Worm (Caenorhabditis elegans): ENCODE measurements around the gene his-42.
A peak's percentile ranks its signal among the peaks of the same experiment; 100 is the strongest.

The his-42 gene

ce11 chrII:13846018-13846417 is 17.5 kb upstream of the his-42 start:
- TF ChIP-seq elt-2 (tag; optimal IDR thresholded peaks at IDR 0.05): peak; percentile 4
- no peak for TF ChIP-seq tbx-7 (tag; optimal IDR thresholded peaks at IDR 0.05)
- TF ChIP-seq ceh-19 (GFP tag; optimal IDR thresholded peaks at IDR 0.05): no peak
- no peak for TF ChIP-seq C38D4.7 (GFP tag; optimal IDR thresholded peaks at IDR 0.05)

- TF ChIP-seq rnt-1 (tag; optimal IDR thresholded peaks at IDR 0.05) (no peak), ttx-3 (tag; optimal IDR thresholded peaks at IDR 0.05) (no peak), elt-4 (tag; optimal IDR thresholded peaks at IDR 0.05) (no peak), lim-6 (tag; optimal IDR thresholded peaks at IDR 0.05) (no peak), lin-11 (tag; optimal IDR thresholded peaks at IDR 0.05) (no peak), K02D7.2 (tag; optimal IDR thresholded peaks at IDR 0.05) (no peak), unc-86 (tag; optimal IDR thresholded peaks at IDR 0.05) (no peak), mec-3 (tag; optimal IDR thresholded peaks at IDR 0.05; ENCODE audit: borderline replicate concordance) (no peak), nhr-11 (tag; optimal IDR thresholded peaks at IDR 0.05) (no peak), unc-42 (tag; optimal IDR thresholded peaks at IDR 0.05) (no peak)
These were observed 13.8 kb upstream of the his-42 start for ce11 chrII:13842340-13842739.

- TF ChIP-seq ceh-9 (tag; optimal IDR thresholded peaks at IDR 0.05) (no peak), nhr-232 (tag; optimal IDR thresholded peaks at IDR 0.05) (no peak), pros-1 (tag; optimal IDR thresholded peaks at IDR 0.05) (no peak), dve-1 (tag; optimal IDR thresholded peaks at IDR 0.05) (peak; percentile 85), unc-42 (tag; optimal IDR thresholded peaks at IDR 0.05) (no peak), lin-11 (tag; optimal IDR thresholded peaks at IDR 0.05) (no peak)
These were observed 12.8 kb upstream of the his-42 start, which contains the start of gene F08G2.7 for ce11 chrII:13841106-13841854. Gene F08G2.7, minus strand, starts transcription at chrII:13841156.

ce11 chrII:13839454-13839853 is 11.0 kb upstream of the his-42 start:
- TF ChIP-seq ahr-1 (tag; optimal IDR thresholded peaks at IDR 0.05) (no peak), K09A11.1 (tag; optimal IDR thresholded peaks at IDR 0.05; ENCODE audit: insufficient read depth) (no peak), fax-1 (tag; optimal IDR thresholded peaks at IDR 0.05) (no peak), C38D4.7 (GFP tag; optimal IDR thresholded peaks at IDR 0.05) (no peak), ceh-34 (tag; optimal IDR thresholded peaks at IDR 0.05) (no peak), zip-5 (tag; optimal IDR thresholded peaks at IDR 0.05) (no peak), sdc-2 (tag; optimal IDR thresholded peaks at IDR 0.05) (no peak), pqm-1 (tag; optimal IDR thresholded peaks at IDR 0.05) (no peak), hlh-30 (tag; optimal IDR thresholded peaks at IDR 0.05; ENCODE audit: insufficient read depth) (no peak), ceh-31 (tag; optimal IDR thresholded peaks at IDR 0.05) (no peak), nfya-1 (tag; optimal IDR thresholded peaks at IDR 0.05) (no peak), che-1 (tag; optimal IDR thresholded peaks at IDR 0.05) (no peak), ttx-3 (tag; optimal IDR thresholded peaks at IDR 0.05) (no peak), sox-2 (GFP tag; IDR thresholded peaks at IDR 0.05) (no peak), hlh-6 (tag; optimal IDR thresholded peaks at IDR 0.05) (no peak), hlh-15 (tag; optimal IDR thresholded peaks at IDR 0.05) (no peak), pat-9 (tag; optimal IDR thresholded peaks at IDR 0.05) (no peak), Y22D7AL.16 (tag; optimal IDR thresholded peaks at IDR 0.05) (no peak)

ce11 chrII:13838403-13838802 is 9.9 kb upstream of the his-42 start:
- TF ChIP-seq ztf-16 (tag; optimal IDR thresholded peaks at IDR 0.05): no peak
- TF ChIP-seq tbx-7 (tag; optimal IDR thresholded peaks at IDR 0.05): no peak
- no peak for TF ChIP-seq ttx-3 (tag; optimal IDR thresholded peaks at IDR 0.05)
- TF ChIP-seq ceh-34 (tag; optimal IDR thresholded peaks at IDR 0.05): no peak
- TF ChIP-seq ceh-19 (GFP tag; optimal IDR thresholded peaks at IDR 0.05): no peak
- no peak for TF ChIP-seq F13H6.1 (tag; optimal IDR thresholded peaks at IDR 0.05)
- TF ChIP-seq ceh-9 (tag; optimal IDR thresholded peaks at IDR 0.05): no peak
- no peak for TF ChIP-seq fax-1 (tag; optimal IDR thresholded peaks at IDR 0.05)
- no peak for TF ChIP-seq odd-2 (tag; optimal IDR thresholded peaks at IDR 0.05)
- TF ChIP-seq unc-55 (GFP tag; optimal IDR thresholded peaks at IDR 0.05): no peak
- no peak for TF ChIP-seq ceh-6 (GFP tag; optimal IDR thresholded peaks at IDR 0.05)
- TF ChIP-seq ceh-14 (tag; optimal IDR thresholded peaks at IDR 0.05): no peak
- no peak for TF ChIP-seq hlh-30 (tag; optimal IDR thresholded peaks at IDR 0.05; ENCODE audit: insufficient read depth)
- no peak for TF ChIP-seq sox-2 (GFP tag; IDR thresholded peaks at IDR 0.05)
- TF ChIP-seq fkh-6 (tag; optimal IDR thresholded peaks at IDR 0.05): no peak
- TF ChIP-seq madf-2 (tag; optimal IDR thresholded peaks at IDR 0.05): no peak
- TF ChIP-seq fkh-10 (GFP tag; optimal IDR thresholded peaks at IDR 0.05): no peak
- no peak for TF ChIP-seq lin-11 (tag; optimal IDR thresholded peaks at IDR 0.05)
- TF ChIP-seq dve-1 (tag; optimal IDR thresholded peaks at IDR 0.05): no peak
- no peak for TF ChIP-seq che-1 (tag; optimal IDR thresholded peaks at IDR 0.05)

Data from whole organism, late embryonic.